Worm (Caenorhabditis elegans): Measurements from ENCODE around the gene F49F1.4.
A peak's percentile ranks its signal among the peaks of the same experiment; 100 is the strongest.

Gene F49F1.4

DNA sequence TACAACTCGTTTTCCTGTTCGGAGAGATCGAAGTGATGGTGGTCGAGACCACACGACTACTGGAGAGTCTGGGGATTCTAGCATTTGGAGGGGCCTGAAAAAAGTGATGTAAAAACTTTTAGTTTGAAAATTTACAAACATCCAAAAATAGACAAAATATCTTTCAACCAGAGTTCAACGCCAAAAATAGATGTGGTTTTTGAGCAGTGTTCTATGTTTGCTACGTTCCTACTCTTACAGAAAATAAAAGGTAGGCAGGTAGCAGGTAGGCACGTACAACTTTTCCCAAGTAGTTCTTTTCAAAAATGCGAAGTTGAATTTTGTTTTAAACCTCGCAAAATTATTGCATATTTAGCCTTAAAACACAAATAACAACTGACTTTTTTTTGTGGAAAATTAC, 3.1 kb downstream of the F49F1.4 start, which contains the start of gene F49F1.14:
Gene F49F1.14, minus strand, starts transcription at position 101 of the 400 bp plus-strand sequence.
- TF ChIP-seq T22C8.4 (GFP tag; IDR thresholded peaks at IDR 0.05) = no peak
- TF ChIP-seq ztf-23 (GFP tag; IDR thresholded peaks at IDR 0.05) = no peak
- no peak for TF ChIP-seq tab-1 (GFP tag; IDR thresholded peaks at IDR 0.05)
- no peak for TF ChIP-seq klf-2 (GFP tag; conservative IDR thresholded peaks at IDR 0.05)
- no peak for TF ChIP-seq ztf-29 (GFP tag; IDR thresholded peaks at IDR 0.05)
- TF ChIP-seq cog-1 (tag; optimal IDR thresholded peaks at IDR 0.05) = no peak
- TF ChIP-seq ref-1 (GFP tag; conservative IDR thresholded peaks at IDR 0.05) = no peak
- TF ChIP-seq flt-1 (GFP tag; IDR thresholded peaks at IDR 0.05) = no peak
- no peak for TF ChIP-seq med-1 (GFP tag; optimal IDR thresholded peaks at IDR 0.05; ENCODE audit: insufficient read depth)

DNA sequence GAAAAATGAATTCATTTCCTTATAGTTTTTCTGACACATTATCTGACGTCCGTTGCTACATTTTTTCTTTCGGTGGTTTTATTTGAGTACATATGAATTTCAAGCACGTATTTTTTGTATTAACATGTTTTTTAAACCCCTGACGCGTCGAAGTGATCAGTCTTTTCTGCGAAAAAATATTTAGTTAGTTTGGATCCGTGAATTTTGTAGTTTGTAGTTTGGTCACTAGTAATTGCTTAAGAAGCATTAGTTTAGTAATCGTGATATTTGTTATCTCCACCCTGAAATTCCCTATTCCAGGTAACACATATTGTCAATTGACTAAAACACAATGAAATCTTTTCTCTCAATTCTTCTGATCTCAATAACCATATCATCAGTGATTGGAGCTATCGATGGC, 6.8 kb downstream of the F49F1.4 start, which contains the start of gene C35B1.7:
Gene C35B1.7, plus strand, starts transcription at position 301 of the 400 bp plus-strand sequence.
- TF ChIP-seq ztf-29 (GFP tag; IDR thresholded peaks at IDR 0.05) (no peak), med-1 (GFP tag; optimal IDR thresholded peaks at IDR 0.05; ENCODE audit: insufficient read depth) (no peak), ref-1 (GFP tag; conservative IDR thresholded peaks at IDR 0.05) (no peak), flt-1 (GFP tag; IDR thresholded peaks at IDR 0.05) (no peak), klf-2 (GFP tag; conservative IDR thresholded peaks at IDR 0.05) (no peak), cog-1 (tag; optimal IDR thresholded peaks at IDR 0.05) (no peak), T22C8.4 (GFP tag; IDR thresholded peaks at IDR 0.05) (no peak), ztf-23 (GFP tag; IDR thresholded peaks at IDR 0.05) (no peak), tab-1 (GFP tag; IDR thresholded peaks at IDR 0.05) (no peak)

DNA sequence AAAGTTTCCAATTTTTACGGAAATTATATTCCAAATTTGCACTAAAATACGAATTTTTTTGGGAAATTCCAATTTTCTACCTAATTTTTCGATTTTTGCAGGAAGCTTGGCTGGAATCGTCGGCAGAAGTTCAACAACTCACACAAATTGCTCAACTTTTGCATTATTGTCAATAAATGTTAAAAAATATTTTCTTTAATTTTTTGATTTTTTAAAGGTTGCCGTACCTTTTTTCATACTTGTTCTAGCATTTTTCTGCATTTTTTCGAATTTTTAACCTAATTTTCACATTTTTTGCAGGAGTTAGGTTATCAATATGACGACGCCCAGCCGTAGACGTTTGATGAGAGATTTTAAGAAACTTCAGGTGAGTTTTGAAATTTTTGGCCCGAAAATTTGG, 12.8 kb downstream of the F49F1.4 start, which contains the start of gene ubc-1:
Gene ubc-1, plus strand, starts transcription at position 301 of the 400 bp plus-strand sequence.
- no peak for TF ChIP-seq med-1 (GFP tag; optimal IDR thresholded peaks at IDR 0.05; ENCODE audit: insufficient read depth)
- TF ChIP-seq klf-2 (GFP tag; conservative IDR thresholded peaks at IDR 0.05) = no peak
- TF ChIP-seq ref-1 (GFP tag; conservative IDR thresholded peaks at IDR 0.05) = no peak
- TF ChIP-seq T22C8.4 (GFP tag; IDR thresholded peaks at IDR 0.05) = no peak
- no peak for TF ChIP-seq cog-1 (tag; optimal IDR thresholded peaks at IDR 0.05)
- TF ChIP-seq ztf-23 (GFP tag; IDR thresholded peaks at IDR 0.05) = no peak
- no peak for TF ChIP-seq tab-1 (GFP tag; IDR thresholded peaks at IDR 0.05)
- TF ChIP-seq ztf-29 (GFP tag; IDR thresholded peaks at IDR 0.05) = no peak
- no peak for TF ChIP-seq flt-1 (GFP tag; IDR thresholded peaks at IDR 0.05)

DNA sequence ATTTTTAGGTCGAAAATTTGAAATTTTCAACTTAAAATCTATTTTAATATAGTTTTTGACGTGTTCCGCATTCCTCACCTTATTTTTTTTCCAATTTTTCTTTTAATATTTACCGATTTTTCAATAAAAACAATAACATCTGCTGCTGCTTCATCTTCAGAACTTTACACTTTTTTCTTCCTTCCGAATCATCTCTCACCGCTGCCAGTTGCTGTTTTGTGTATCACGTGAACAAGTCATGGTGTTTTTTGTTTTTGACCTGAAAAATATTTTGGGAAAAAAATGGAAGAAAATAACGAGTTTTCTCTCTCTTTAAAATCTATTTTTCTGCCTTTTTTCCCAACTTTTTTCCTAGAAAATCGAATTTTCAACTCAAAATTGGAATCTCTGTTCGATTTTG, 15.8 kb downstream of the F49F1.4 start:
- TF ChIP-seq T22C8.4 (GFP tag; IDR thresholded peaks at IDR 0.05) (no peak), med-1 (GFP tag; optimal IDR thresholded peaks at IDR 0.05; ENCODE audit: insufficient read depth) (no peak), ztf-29 (GFP tag; IDR thresholded peaks at IDR 0.05) (no peak), klf-2 (GFP tag; conservative IDR thresholded peaks at IDR 0.05) (no peak), cog-1 (tag; optimal IDR thresholded peaks at IDR 0.05) (no peak), flt-1 (GFP tag; IDR thresholded peaks at IDR 0.05) (no peak), ref-1 (GFP tag; conservative IDR thresholded peaks at IDR 0.05) (no peak), ztf-23 (GFP tag; IDR thresholded peaks at IDR 0.05) (no peak), tab-1 (GFP tag; IDR thresholded peaks at IDR 0.05) (no peak)

DNA sequence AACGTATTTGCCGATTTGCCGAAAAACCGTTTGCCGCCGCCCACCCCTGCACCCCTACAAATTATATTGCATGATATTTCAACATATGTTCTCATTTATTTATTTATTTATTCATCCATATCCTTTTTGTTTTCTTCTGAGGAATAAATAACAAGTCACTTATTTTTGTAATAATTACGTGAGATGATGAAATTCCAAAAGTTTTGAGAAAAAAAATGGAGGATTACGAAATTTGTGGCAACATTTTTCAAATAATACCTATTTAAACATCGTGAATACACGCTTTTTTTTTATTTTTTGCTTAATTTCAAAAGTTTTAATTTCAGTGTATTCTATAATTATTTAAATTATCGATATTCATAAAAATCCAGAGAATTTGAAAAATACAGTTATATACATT, 18.6 kb downstream of the F49F1.4 start:
- TF ChIP-seq ztf-29 (GFP tag; IDR thresholded peaks at IDR 0.05) = no peak
- no peak for TF ChIP-seq klf-2 (GFP tag; conservative IDR thresholded peaks at IDR 0.05)
- TF ChIP-seq T22C8.4 (GFP tag; IDR thresholded peaks at IDR 0.05) = no peak
- TF ChIP-seq med-1 (GFP tag; optimal IDR thresholded peaks at IDR 0.05; ENCODE audit: insufficient read depth) = no peak
- no peak for TF ChIP-seq tab-1 (GFP tag; IDR thresholded peaks at IDR 0.05)
- TF ChIP-seq cog-1 (tag; optimal IDR thresholded peaks at IDR 0.05) = no peak
- TF ChIP-seq ztf-23 (GFP tag; IDR thresholded peaks at IDR 0.05) = no peak
- no peak for TF ChIP-seq flt-1 (GFP tag; IDR thresholded peaks at IDR 0.05)
- TF ChIP-seq ref-1 (GFP tag; conservative IDR thresholded peaks at IDR 0.05) = no peak

DNA sequence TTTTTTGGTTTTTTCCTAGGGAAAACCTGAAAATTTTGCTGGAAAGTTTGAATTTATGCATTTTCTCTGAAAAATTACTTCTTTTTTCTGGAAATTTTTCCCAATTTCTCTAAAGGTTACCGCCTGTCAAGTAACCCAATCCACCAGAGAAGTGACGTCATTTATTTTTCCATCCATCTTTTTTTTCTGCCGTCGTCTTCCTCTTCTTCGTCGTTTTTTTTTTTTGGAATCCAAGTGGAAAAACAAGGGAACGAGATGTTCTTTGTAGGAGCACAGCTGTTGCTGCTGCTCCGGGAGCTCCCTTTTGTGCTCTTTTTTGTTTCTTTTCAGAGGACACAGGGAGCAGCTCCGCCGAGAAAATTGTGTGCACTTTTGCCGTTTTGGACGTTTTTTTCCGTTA, 21.2 kb downstream of the F49F1.4 start:
- no peak for TF ChIP-seq klf-2 (GFP tag; conservative IDR thresholded peaks at IDR 0.05)
- TF ChIP-seq flt-1 (GFP tag; IDR thresholded peaks at IDR 0.05) = no peak
- no peak for TF ChIP-seq ztf-29 (GFP tag; IDR thresholded peaks at IDR 0.05)
- TF ChIP-seq T22C8.4 (GFP tag; IDR thresholded peaks at IDR 0.05) = no peak
- TF ChIP-seq tab-1 (GFP tag; IDR thresholded peaks at IDR 0.05) = no peak
- no peak for TF ChIP-seq med-1 (GFP tag; optimal IDR thresholded peaks at IDR 0.05; ENCODE audit: insufficient read depth)
- TF ChIP-seq cog-1 (tag; optimal IDR thresholded peaks at IDR 0.05) = no peak
- no peak for TF ChIP-seq ztf-23 (GFP tag; IDR thresholded peaks at IDR 0.05)
- no peak for TF ChIP-seq ref-1 (GFP tag; conservative IDR thresholded peaks at IDR 0.05)

DNA sequence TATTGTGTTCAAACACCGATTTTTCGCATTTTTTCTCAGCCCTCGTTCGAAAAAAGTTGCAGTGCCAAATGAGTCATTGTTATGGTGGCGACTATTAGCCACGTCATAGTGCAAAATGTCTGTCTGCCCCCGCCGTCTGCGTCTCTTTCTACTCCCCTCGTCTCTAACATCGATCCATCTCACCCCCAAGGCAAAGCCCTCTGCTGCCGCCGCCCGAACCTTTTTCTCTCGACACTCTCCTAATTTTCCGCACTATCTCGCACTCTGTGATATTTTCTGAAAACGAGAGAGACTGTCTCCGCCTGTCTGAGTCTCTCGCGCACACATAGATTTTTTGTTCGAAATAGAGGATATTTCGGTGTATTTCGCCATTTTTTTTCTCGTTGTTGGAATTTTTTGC, 22.4 kb downstream of the F49F1.4 start:
- TF ChIP-seq flt-1 (GFP tag; IDR thresholded peaks at IDR 0.05) (no peak), cog-1 (tag; optimal IDR thresholded peaks at IDR 0.05) (no peak), med-1 (GFP tag; optimal IDR thresholded peaks at IDR 0.05; ENCODE audit: insufficient read depth) (no peak), tab-1 (GFP tag; IDR thresholded peaks at IDR 0.05) (no peak), klf-2 (GFP tag; conservative IDR thresholded peaks at IDR 0.05) (no peak), ztf-29 (GFP tag; IDR thresholded peaks at IDR 0.05) (peak; percentile 85), ref-1 (GFP tag; conservative IDR thresholded peaks at IDR 0.05) (no peak), ztf-23 (GFP tag; IDR thresholded peaks at IDR 0.05) (no peak), T22C8.4 (GFP tag; IDR thresholded peaks at IDR 0.05) (peak; percentile 73; the same call in 1 of the 2 replicates)

DNA sequence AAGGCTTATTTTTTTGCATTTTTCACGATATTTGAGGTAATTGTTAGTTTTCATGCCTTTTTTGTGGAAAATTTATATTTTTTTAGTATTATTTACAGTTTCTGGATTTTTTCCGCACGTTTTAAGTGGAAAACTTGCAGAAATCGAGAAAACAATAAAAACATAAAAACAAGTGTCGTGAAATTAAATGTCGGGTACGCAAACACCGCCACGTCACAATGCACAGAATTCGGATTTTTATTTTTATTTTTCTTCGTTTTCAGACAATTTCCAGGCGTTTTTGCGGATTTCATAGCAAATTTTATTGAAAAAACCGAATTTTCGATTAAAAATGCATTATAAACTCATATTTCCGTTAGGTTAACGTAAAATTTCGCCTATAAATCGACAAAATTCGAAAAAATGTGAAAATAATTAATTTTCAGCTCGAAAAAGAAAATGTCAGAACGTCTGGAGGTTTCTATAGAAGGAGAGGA, 29.7 kb downstream of the F49F1.4 start, which contains the start of gene C35B1.2:
Gene C35B1.2, plus strand, starts transcription at position 426 of the 476 bp plus-strand sequence.
- TF ChIP-seq ztf-29 (GFP tag; IDR thresholded peaks at IDR 0.05) (no peak), cog-1 (tag; optimal IDR thresholded peaks at IDR 0.05) (no peak), tab-1 (GFP tag; IDR thresholded peaks at IDR 0.05) (no peak), med-1 (GFP tag; optimal IDR thresholded peaks at IDR 0.05; ENCODE audit: insufficient read depth) (no peak), flt-1 (GFP tag; IDR thresholded peaks at IDR 0.05) (no peak), ztf-23 (GFP tag; IDR thresholded peaks at IDR 0.05) (no peak), klf-2 (GFP tag; conservative IDR thresholded peaks at IDR 0.05) (no peak), ref-1 (GFP tag; conservative IDR thresholded peaks at IDR 0.05) (no peak), T22C8.4 (GFP tag; IDR thresholded peaks at IDR 0.05) (no peak)

DNA sequence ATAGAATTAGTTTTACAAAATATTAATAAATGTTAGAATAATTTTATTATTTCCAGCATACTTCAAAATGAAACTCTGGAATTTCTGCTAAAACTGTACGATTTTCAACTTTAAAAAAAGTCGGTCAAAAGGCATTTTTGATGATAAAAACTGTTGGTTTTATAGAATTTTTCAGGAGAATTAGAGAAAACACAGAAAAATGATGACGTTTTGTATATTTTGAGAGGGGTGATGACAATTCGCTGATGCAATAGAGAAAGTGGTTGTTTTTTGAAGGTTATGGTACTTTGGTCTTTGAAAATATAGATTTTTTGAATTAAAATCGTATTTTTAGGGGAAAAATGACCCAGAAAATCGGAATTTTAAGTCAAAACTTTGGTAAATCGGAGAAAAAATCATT, 30.5 kb downstream of the F49F1.4 start:
- no peak for TF ChIP-seq flt-1 (GFP tag; IDR thresholded peaks at IDR 0.05)
- no peak for TF ChIP-seq med-1 (GFP tag; optimal IDR thresholded peaks at IDR 0.05; ENCODE audit: insufficient read depth)
- TF ChIP-seq tab-1 (GFP tag; IDR thresholded peaks at IDR 0.05) = no peak
- TF ChIP-seq klf-2 (GFP tag; conservative IDR thresholded peaks at IDR 0.05) = no peak
